Fruit fly (Drosophila melanogaster) whole organism, prepupa: ENCODE data around the gene RecQ5.

Source experiments
- CG10669 ChIP-seq: fragments of 200-800 bp; sonication (Bioruptor generic); optimal IDR thresholded peaks from 3 replicates; lab custom pipeline; 2018; ENCODE audit warnings: missing biosample characterization, mild to moderate bottlenecking, missing genetic modification characterization, moderate library complexity
- CG11294 ChIP-seq: fragments of 200-800 bp; sonication (Bioruptor generic); IDR thresholded peaks from 2 replicates; pipeline ENCODE4 v1.3.6; 2022; ENCODE audit warnings: missing biosample characterization, missing genetic modification characterization
- CG15336 ChIP-seq: fragments of 200-800 bp; sonication (Bioruptor generic); IDR thresholded peaks from 2 replicates; pipeline ENCODE4 v1.3.6; 2022; ENCODE audit warnings: missing biosample characterization, missing genetic modification characterization
- CG1621 ChIP-seq: fragments of 200-800 bp; sonication (Bioruptor generic); optimal IDR thresholded peaks from 3 replicates; lab custom pipeline; 2018; ENCODE audit warnings: missing biosample characterization, mild to moderate bottlenecking, missing genetic modification characterization
- CG16779 ChIP-seq: fragments of 200-800 bp; sonication (Bioruptor generic); optimal IDR thresholded peaks from 3 replicates; lab custom pipeline; 2017; ENCODE audit warnings: missing biosample characterization, mild to moderate bottlenecking, missing genetic modification characterization
- CG31627 ChIP-seq: fragments of 200-800 bp; sonication (Bioruptor generic); optimal IDR thresholded peaks from 3 replicates; lab custom pipeline; 2016; ENCODE audit warnings: missing biosample characterization, missing genetic modification characterization
- CG34406 ChIP-seq: fragments of 200-800 bp; sonication (Bioruptor generic); optimal IDR thresholded peaks from 3 replicates; lab custom pipeline; 2016; ENCODE audit warnings: missing biosample characterization, missing genetic modification characterization
- CG3919 ChIP-seq: fragments of 200-800 bp; sonication (Bioruptor generic); optimal IDR thresholded peaks from 3 replicates; lab custom pipeline; 2016; ENCODE audit warnings: missing biosample characterization, missing genetic modification characterization
- CG4318 ChIP-seq: fragments of 200-800 bp; sonication (Bioruptor generic); optimal IDR thresholded peaks from 3 replicates; lab custom pipeline; 2017; ENCODE audit warnings: missing biosample characterization, mild to moderate bottlenecking, missing genetic modification characterization
- CG6276 ChIP-seq: fragments of 200-800 bp; sonication (Bioruptor generic); optimal IDR thresholded peaks from 2 replicates; lab custom pipeline; 2017; ENCODE audit warnings: missing biosample characterization, mild to moderate bottlenecking, missing genetic modification characterization
- CG6792 ChIP-seq: fragments of 200-800 bp; sonication (Bioruptor generic); optimal IDR thresholded peaks from 3 replicates; lab custom pipeline; 2016; ENCODE audit warnings: missing biosample characterization, missing genetic modification characterization
- CG6854 ChIP-seq: fragments of 200-800 bp; sonication (Bioruptor generic); optimal IDR thresholded peaks from 2 replicates; lab custom pipeline; 2017; ENCODE audit warnings: missing biosample characterization, mild to moderate bottlenecking, missing genetic modification characterization
- CG7368 ChIP-seq: fragments of 200-800 bp; sonication (Bioruptor generic); optimal IDR thresholded peaks from 3 replicates; lab custom pipeline; 2016; ENCODE audit warnings: missing biosample characterization, missing genetic modification characterization
- CG8319 ChIP-seq: fragments of 200-800 bp; sonication (Bioruptor generic); optimal IDR thresholded peaks from 3 replicates; lab custom pipeline; 2016; ENCODE audit warnings: missing biosample characterization, missing genetic modification characterization
- CG8632 ChIP-seq: fragments of 200-800 bp; sonication (Bioruptor generic); optimal IDR thresholded peaks from 3 replicates; lab custom pipeline; 2016; ENCODE audit warnings: missing biosample characterization, missing genetic modification characterization
- CG9139 ChIP-seq: fragments of 200-800 bp; sonication (Bioruptor generic); optimal IDR thresholded peaks from 3 replicates; lab custom pipeline; 2017; ENCODE audit warnings: missing biosample characterization, mild to moderate bottlenecking, missing genetic modification characterization
- Eip75B ChIP-seq: fragments of 200-800 bp; sonication (Bioruptor generic); optimal IDR thresholded peaks from 3 replicates; lab custom pipeline; 2016; ENCODE audit warnings: missing biosample characterization, missing genetic modification characterization
- Eip78C ChIP-seq: fragments of 200-800 bp; sonication (Bioruptor generic); peaks from one replicate; lab custom pipeline; 2016; ENCODE audit warnings: missing biosample characterization, missing genetic modification characterization
- Eip93F ChIP-seq: fragments of 200-800 bp; sonication (Bioruptor generic); optimal IDR thresholded peaks from 2 replicates; lab custom pipeline; 2016; ENCODE audit warnings: missing biosample characterization, mild to moderate bottlenecking, missing genetic modification characterization
- Ets21C ChIP-seq: fragments of 200-800 bp; sonication (Bioruptor generic); optimal IDR thresholded peaks from 3 replicates; lab custom pipeline; 2016; ENCODE audit warnings: missing biosample characterization, missing genetic modification characterization
- Gug ChIP-seq: fragments of 200-800 bp; sonication (Bioruptor generic); IDR thresholded peaks from 2 replicates; pipeline ENCODE4 v1.3.6; 2022; ENCODE audit warnings: missing biosample characterization, missing genetic modification characterization
- Hr38 ChIP-seq: sonication (Bioruptor generic); optimal IDR thresholded peaks from 2 replicates; lab custom pipeline; 2016; ENCODE audit warnings: missing biosample characterization, missing genetic modification characterization
- Lpt ChIP-seq: fragments of 200-800 bp; sonication (Bioruptor generic); optimal IDR thresholded peaks from 3 replicates; lab custom pipeline; 2016; ENCODE audit warnings: missing biosample characterization, missing genetic modification characterization
- OdsH ChIP-seq: fragments of 200-800 bp; sonication (Bioruptor generic); optimal IDR thresholded peaks from 3 replicates; lab custom pipeline; 2016; ENCODE audit warnings: missing biosample characterization, missing genetic modification characterization
- Smox ChIP-seq: fragments of 200-800 bp; sonication (Bioruptor generic); optimal IDR thresholded peaks from 3 replicates; lab custom pipeline; 2016; ENCODE audit warnings: missing biosample characterization, missing genetic modification characterization
- Sox14 ChIP-seq: fragments of 200-800 bp; sonication (Bioruptor generic); optimal IDR thresholded peaks from 3 replicates; lab custom pipeline; 2016; ENCODE audit warnings: missing biosample characterization, missing genetic modification characterization
- Sox15 ChIP-seq: fragments of 200-800 bp; sonication (Bioruptor generic); optimal IDR thresholded peaks from 3 replicates; lab custom pipeline; 2016; ENCODE audit warnings: missing biosample characterization, missing genetic modification characterization
- cyc ChIP-seq: fragments of 200-800 bp; sonication (Bioruptor generic); optimal IDR thresholded peaks from 3 replicates; lab custom pipeline; 2016; ENCODE audit warnings: missing biosample characterization, missing genetic modification characterization
- dac ChIP-seq: fragments of 200-800 bp; sonication (Bioruptor generic); optimal IDR thresholded peaks from 2 replicates; lab custom pipeline; 2017; ENCODE audit warnings: missing biosample characterization, mild to moderate bottlenecking, missing genetic modification characterization
- eg ChIP-seq: fragments of 200-800 bp; sonication (Bioruptor generic); IDR thresholded peaks from 3 replicates; pipeline ENCODE4 v1.3.6; 2022; ENCODE audit warnings: missing biosample characterization, missing genetic modification characterization
- esn ChIP-seq: fragments of 200-800 bp; sonication (Bioruptor generic); optimal IDR thresholded peaks from 2 replicates; lab custom pipeline; 2016; ENCODE audit warnings: missing biosample characterization, mild to moderate bottlenecking, missing genetic modification characterization, moderate library complexity
- fd59A ChIP-seq: fragments of 200-800 bp; sonication (Bioruptor generic); optimal IDR thresholded peaks from 2 replicates; lab custom pipeline; 2017; ENCODE audit warnings: missing biosample characterization, mild to moderate bottlenecking, missing genetic modification characterization, missing genetic modification reagents
- fd85E ChIP-seq: fragments of 200-800 bp; sonication (Bioruptor generic); optimal IDR thresholded peaks from 3 replicates; lab custom pipeline; 2016; ENCODE audit warnings: missing biosample characterization, missing genetic modification characterization
- net ChIP-seq: fragments of 200-800 bp; sonication (Bioruptor generic); optimal IDR thresholded peaks from 3 replicates; lab custom pipeline; 2016; ENCODE audit warnings: missing biosample characterization, missing genetic modification characterization
- salr ChIP-seq, 2 experiments: fragments of 200-800 bp; sonication (Bioruptor generic); optimal IDR thresholded peaks; 3 replicates each; lab custom pipeline; 2016 to 2018; ENCODE audit warnings: missing biosample characterization in 2 of 2, missing genetic modification characterization in 2 of 2, mild to moderate bottlenecking in 1 of 2
- spab ChIP-seq: fragments of 200-800 bp; sonication (Bioruptor generic); optimal IDR thresholded peaks from 2 replicates; lab custom pipeline; 2017; ENCODE audit warnings: missing biosample characterization, mild to moderate bottlenecking, missing genetic modification characterization, missing genetic modification reagents
- ss ChIP-seq, 2 experiments: fragments of 200-800 bp; sonication (Bioruptor generic); optimal IDR thresholded peaks; 2 replicates in 1 of 2; 3 replicates in 1 of 2; lab custom pipeline; 2017 to 2018; ENCODE audit warnings: mild to moderate bottlenecking in 2 of 2, missing biosample characterization in 2 of 2, missing genetic modification characterization in 2 of 2, moderate library complexity in 1 of 2
- svp ChIP-seq: fragments of 200-800 bp; sonication (Bioruptor generic); peaks from one replicate; lab custom pipeline; 2016; ENCODE audit warnings: missing biosample characterization, missing genetic modification characterization
- topi ChIP-seq: fragments of 200-800 bp; sonication (Bioruptor generic); optimal IDR thresholded peaks from 3 replicates; lab custom pipeline; 2016; ENCODE audit warnings: missing biosample characterization, missing genetic modification characterization
- vri ChIP-seq: fragments of 200-800 bp; sonication (Bioruptor generic); optimal IDR thresholded peaks from 3 replicates; lab custom pipeline; 2016; ENCODE audit warnings: missing biosample characterization, mild to moderate bottlenecking, missing genetic modification characterization

The RecQ5 gene

dm6 chr3L:14636740-14637189 is 4.9 kb upstream of the RecQ5 start (continued):
- TF ChIP-seq CG7368 (GFP tag; lab: Kevin White, UChicago) (peak; percentile 93), Hr38 (GFP tag; lab: Kevin White, UChicago) (no peak), CG15336 (GFP tag; lab: Robert Waterston, UW) (peak; percentile 91), net (GFP tag; lab: Kevin White, UChicago) (peak; percentile 89), Sox15 (peak; percentile 83), eg (GFP tag; lab: Robert Waterston, UW) (peak; percentile 93), CG1621 (peak; percentile 86), OdsH (GFP tag; lab: Kevin White, UChicago) (peak; percentile 91), Smox (GFP tag; lab: Kevin White, UChicago) (peak; percentile 90), CG6276 (GFP tag; lab: Kevin White, UChicago) (peak; percentile 83), CG3919 (peak; percentile 96), CG31627 (peak; percentile 85), CG11294 (GFP tag; lab: Robert Waterston, UW) (peak; percentile 60), CG8632 (GFP tag; lab: Kevin White, UChicago) (peak; percentile 91), CG10669 (peak; percentile 92), vri (GFP tag; lab: Kevin White, UChicago) (peak; percentile 83), CG4318 (GFP tag; lab: Kevin White, UChicago) (peak; percentile 87), Eip78C (GFP tag; lab: Kevin White, UChicago) (peak; percentile 98), Gug (GFP tag; lab: Robert Waterston, UW) (peak; percentile 88), ss (GFP tag; optimal IDR thresholded peaks at IDR 0.05; lab: Kevin White, UChicago) (peak; percentile 89 to 91), spab (GFP tag; lab: Kevin White, UChicago) (peak; percentile 93), CG6854 (GFP tag; lab: Kevin White, UChicago) (peak; percentile 84), CG8319 (GFP tag; lab: Kevin White, UChicago) (peak; percentile 88), svp (GFP tag; lab: Kevin White, UChicago) (peak; percentile 95), CG16779 (peak; percentile 84), Sox14 (peak; percentile 91), CG34406 (GFP tag; lab: Kevin White, UChicago) (peak; percentile 92), CG9139 (GFP tag; lab: Kevin White, UChicago) (peak; percentile 85), dac (GFP tag; lab: Kevin White, UChicago) (peak; percentile 82), Eip75B (GFP tag; lab: Kevin White, UChicago) (peak; percentile 95), Ets21C (GFP tag; lab: Kevin White, UChicago) (peak; percentile 72), topi (peak; percentile 92), CG6792 (GFP tag; lab: Kevin White, UChicago) (peak; percentile 94), Lpt (GFP tag; lab: Kevin White, UChicago) (peak; percentile 89), fd85E (GFP tag; lab: Kevin White, UChicago) (peak; percentile 80), salr (GFP tag; optimal IDR thresholded peaks at IDR 0.05; lab: Kevin White, UChicago) (peak; percentile 74 to 89), esn (GFP tag; lab: Kevin White, UChicago) (peak; percentile 94), cyc (GFP tag; lab: Kevin White, UChicago) (peak; percentile 90), fd59A (GFP tag; lab: Kevin White, UChicago) (peak; percentile 89), Eip93F (GFP tag; lab: Kevin White, UChicago) (peak; percentile 60)

dm6 chr3L:14635564-14635937 is 3.7 kb upstream of the RecQ5 start:
- TF ChIP-seq CG8319 (GFP tag; lab: Kevin White, UChicago) (no peak), CG34406 (GFP tag; lab: Kevin White, UChicago) (no peak), fd85E (GFP tag; lab: Kevin White, UChicago) (no peak), Sox15 (no peak)
